Worm (Caenorhabditis elegans) whole organism, late embryonic: ENCODE results near the gene F39F10.4.
"Not testable (repeated sequence)": the region's sequence is repeated elsewhere in the genome, so short reads cannot be mapped to it uniquely, and the experiment has no call there.

ENCODE experiments used
- C08G9.2 ChIP-seq: sonication (generic microtip); optimal IDR thresholded peaks from 2 replicates; lab custom pipeline; 2016; ENCODE audit warnings: mild to moderate bottlenecking, missing genetic modification characterization, moderate library complexity, missing compliant biosample characterization
- F13H6.1 ChIP-seq: sonication (generic microtip); optimal IDR thresholded peaks from 2 replicates; lab custom pipeline; 2016; ENCODE audit warnings: missing genetic modification characterization, missing compliant biosample characterization
- K09A11.1 ChIP-seq: sonication (generic microtip); optimal IDR thresholded peaks from 2 replicates; lab custom pipeline; 2017; ENCODE audit warnings: antibody characterized with exemption, mild to moderate bottlenecking, missing genetic modification characterization, missing compliant biosample characterization; ENCODE audit not compliant: insufficient read depth
- T23F11.4 ChIP-seq: fragments of 200-800 bp; sonication (Bioruptor generic); optimal IDR thresholded peaks from 2 replicates; lab custom pipeline; 2018; ENCODE audit warnings: mild to moderate bottlenecking, missing genetic modification characterization, missing compliant biosample characterization
- Y22D7AL.16 ChIP-seq: sonication (generic microtip); optimal IDR thresholded peaks from 2 replicates; lab custom pipeline; 2016; ENCODE audit warnings: missing genetic modification characterization, missing compliant biosample characterization
- ahr-1 ChIP-seq: sonication (generic microtip); optimal IDR thresholded peaks from 2 replicates; lab custom pipeline; 2016; ENCODE audit warnings: missing genetic modification characterization, missing compliant biosample characterization
- ceh-18 ChIP-seq: sonication (generic microtip); optimal IDR thresholded peaks from 2 replicates; lab custom pipeline; 2016; ENCODE audit warnings: missing genetic modification characterization, missing compliant biosample characterization
- ceh-19 ChIP-seq: fragments of 200-800 bp; sonication (Bioruptor generic); optimal IDR thresholded peaks from 2 replicates; lab custom pipeline; 2018; ENCODE audit warnings: mild to moderate bottlenecking, missing genetic modification characterization, missing compliant biosample characterization
- ceh-22 ChIP-seq: sonication (generic microtip); optimal IDR thresholded peaks from 2 replicates; lab custom pipeline; 2017; ENCODE audit warnings: missing biosample characterization, missing genetic modification characterization
- ceh-24 ChIP-seq: sonication (generic microtip); optimal IDR thresholded peaks from 2 replicates; lab custom pipeline; 2016; ENCODE audit warnings: mild to moderate bottlenecking, missing genetic modification characterization, missing compliant biosample characterization
- ceh-31 ChIP-seq: sonication (generic microtip); optimal IDR thresholded peaks from 2 replicates; lab custom pipeline; 2016; ENCODE audit warnings: missing genetic modification characterization, missing compliant biosample characterization
- ceh-34 ChIP-seq: sonication (generic microtip); optimal IDR thresholded peaks from 2 replicates; lab custom pipeline; 2016; ENCODE audit warnings: mild to moderate bottlenecking, missing genetic modification characterization, missing compliant biosample characterization
- ceh-6 ChIP-seq: fragments of 200-800 bp; sonication (Bioruptor generic); optimal IDR thresholded peaks from 2 replicates; lab custom pipeline; 2018; ENCODE audit warnings: mild to moderate bottlenecking, missing genetic modification characterization, missing compliant biosample characterization
- ceh-9 ChIP-seq: sonication (generic microtip); optimal IDR thresholded peaks from 2 replicates; lab custom pipeline; 2016; ENCODE audit warnings: mild to moderate bottlenecking, missing genetic modification characterization, inconsistent platforms, missing compliant biosample characterization
- dve-1 ChIP-seq: sonication (generic microtip); optimal IDR thresholded peaks from 2 replicates; lab custom pipeline; 2017; ENCODE audit warnings: antibody characterized with exemption, mild to moderate bottlenecking, missing genetic modification characterization, missing compliant biosample characterization
- elt-2 ChIP-seq: sonication (generic microtip); optimal IDR thresholded peaks from 2 replicates; lab custom pipeline; 2016; ENCODE audit warnings: missing genetic modification reagents, missing genetic modification characterization, missing compliant biosample characterization
- fkh-10 ChIP-seq: fragments of 150-350 bp; optimal IDR thresholded peaks from 2 replicates; lab custom pipeline; 2014; ENCODE audit warnings: missing biosample characterization, missing genetic modification reagents, missing genetic modification characterization
- fkh-6 ChIP-seq: sonication (generic microtip); optimal IDR thresholded peaks from 2 replicates; lab custom pipeline; 2016; ENCODE audit warnings: missing genetic modification characterization, missing compliant biosample characterization
- hlh-15 ChIP-seq: sonication (generic microtip); optimal IDR thresholded peaks from 2 replicates; lab custom pipeline; 2016; ENCODE audit warnings: missing genetic modification characterization, missing compliant biosample characterization
- hlh-30 ChIP-seq: sonication (generic microtip); optimal IDR thresholded peaks from 2 replicates; lab custom pipeline; 2017; ENCODE audit warnings: antibody characterized with exemption, missing genetic modification characterization, missing compliant biosample characterization; ENCODE audit not compliant: insufficient read depth
- hlh-8 ChIP-seq: sonication (generic microtip); optimal IDR thresholded peaks from 2 replicates; lab custom pipeline; 2016; ENCODE audit warnings: missing genotype, missing genetic modification characterization, missing compliant biosample characterization
- mec-3 ChIP-seq: sonication (generic microtip); optimal IDR thresholded peaks from 2 replicates; lab custom pipeline; 2016; ENCODE audit warnings: borderline replicate concordance, missing genetic modification characterization, missing compliant biosample characterization
- nhr-11 ChIP-seq: fragments of 150-350 bp; optimal IDR thresholded peaks from 2 replicates; lab custom pipeline; 2014; ENCODE audit warnings: missing biosample characterization, missing genetic modification characterization
- npax-4 ChIP-seq: sonication (generic microtip); optimal IDR thresholded peaks from 2 replicates; lab custom pipeline; 2016; ENCODE audit warnings: missing genetic modification characterization, missing compliant biosample characterization
- pag-3 ChIP-seq: sonication (generic microtip); optimal IDR thresholded peaks from 2 replicates; lab custom pipeline; 2016; ENCODE audit warnings: missing compliant biosample characterization, missing genetic modification characterization, borderline replicate concordance
- pat-9 ChIP-seq: fragments of 200-800 bp; sonication (Bioruptor generic); optimal IDR thresholded peaks from 2 replicates; lab custom pipeline; 2018; ENCODE audit warnings: mild to moderate bottlenecking, missing genetic modification characterization, moderate library complexity, missing compliant biosample characterization
- pax-1 ChIP-seq: fragments of 150-350 bp; optimal IDR thresholded peaks from 2 replicates; lab custom pipeline; 2014; ENCODE audit warnings: missing biosample characterization, missing genetic modification characterization
- pha-2 ChIP-seq: sonication (generic microtip); optimal IDR thresholded peaks from 2 replicates; lab custom pipeline; 2017; ENCODE audit warnings: mild to moderate bottlenecking, missing genetic modification characterization, missing compliant biosample characterization
- pha-4 ChIP-seq: fragments of 150-350 bp; optimal IDR thresholded peaks from 2 replicates; lab custom pipeline; 2018; ENCODE audit warnings: missing biosample characterization, missing genetic modification reagents, missing genetic modification characterization
- pqm-1 ChIP-seq: sonication (generic microtip); optimal IDR thresholded peaks from 2 replicates; lab custom pipeline; 2016; ENCODE audit warnings: missing genetic modification characterization, missing compliant biosample characterization
- ref-2 ChIP-seq: sonication (generic microtip); optimal IDR thresholded peaks from 2 replicates; lab custom pipeline; 2016; ENCODE audit warnings: missing genetic modification characterization, missing compliant biosample characterization
- rnt-1 ChIP-seq: sonication (generic microtip); optimal IDR thresholded peaks from 2 replicates; lab custom pipeline; 2016; ENCODE audit warnings: missing genetic modification characterization, missing compliant biosample characterization
- sox-2 ChIP-seq: fragments of 200-800 bp; sonication (Bioruptor generic); IDR thresholded peaks from 2 replicates; pipeline ENCODE4 v1.3.6; 2022; ENCODE audit warnings: missing genetic modification reagents, missing genetic modification characterization, missing compliant biosample characterization
- tbx-2 ChIP-seq: sonication (generic microtip); optimal IDR thresholded peaks from 2 replicates; lab custom pipeline; 2016; ENCODE audit warnings: missing genetic modification characterization, missing compliant biosample characterization
- tbx-7 ChIP-seq: sonication (generic microtip); optimal IDR thresholded peaks from 2 replicates; lab custom pipeline; 2016; ENCODE audit warnings: missing genotype, missing genetic modification characterization, missing compliant biosample characterization
- unc-42 ChIP-seq: sonication (generic microtip); optimal IDR thresholded peaks from 2 replicates; lab custom pipeline; 2016; ENCODE audit warnings: missing genotype, missing genetic modification characterization, missing compliant biosample characterization
- unc-55 ChIP-seq: sonication (generic microtip); optimal IDR thresholded peaks from 2 replicates; lab custom pipeline; 2017; ENCODE audit warnings: missing biosample characterization, missing genetic modification reagents, missing genetic modification characterization
- ztf-16 ChIP-seq: sonication (generic microtip); optimal IDR thresholded peaks from 2 replicates; lab custom pipeline; 2017; ENCODE audit warnings: missing genetic modification characterization, missing compliant biosample characterization

The F39F10.4 gene

DNA sequence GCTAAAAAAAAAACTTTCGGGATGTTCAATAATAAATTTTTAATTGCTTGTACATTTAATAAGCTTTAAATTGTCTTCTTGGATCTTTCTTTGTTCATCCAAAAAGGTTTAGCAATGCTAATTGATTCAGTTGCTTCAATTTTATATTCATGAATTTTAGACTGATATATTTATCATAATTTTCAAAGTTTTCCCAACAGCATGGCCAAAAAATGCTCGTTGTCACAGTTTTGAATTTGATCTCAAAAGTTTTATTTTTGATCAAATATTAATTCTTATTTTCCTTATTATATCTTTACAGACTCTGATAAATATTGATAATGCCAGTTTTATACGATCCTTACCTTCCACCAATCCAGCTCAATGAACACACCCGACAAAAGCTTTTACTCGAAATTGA lies 18.0 kb upstream of the F39F10.4 start, which contains the start of gene fbxb-114:
TSS of gene fbxb-114 (plus strand) at position 301 of the 400 bp plus-strand sequence.
- TF ChIP-seq elt-2 (tag; lab: Kevin White, UChicago) (no peak), ceh-9 (tag; lab: Kevin White, UChicago) (no peak), ref-2 (no peak), pha-2 (tag; lab: Kevin White, UChicago) (no peak), pat-9 (tag; lab: Kevin White, UChicago) (no peak), tbx-2 (no peak), sox-2 (GFP tag; lab: Robert Waterston, UW) (no peak), pax-1 (tag; lab: Kevin White, UChicago) (no peak), fkh-6 (tag; lab: Kevin White, UChicago) (no peak), pqm-1 (no peak), ceh-34 (tag; lab: Kevin White, UChicago) (no peak), ceh-22 (tag; lab: Kevin White, UChicago) (no peak), K09A11.1 (tag; lab: Kevin White, UChicago) (no peak), ahr-1 (no peak)

DNA sequence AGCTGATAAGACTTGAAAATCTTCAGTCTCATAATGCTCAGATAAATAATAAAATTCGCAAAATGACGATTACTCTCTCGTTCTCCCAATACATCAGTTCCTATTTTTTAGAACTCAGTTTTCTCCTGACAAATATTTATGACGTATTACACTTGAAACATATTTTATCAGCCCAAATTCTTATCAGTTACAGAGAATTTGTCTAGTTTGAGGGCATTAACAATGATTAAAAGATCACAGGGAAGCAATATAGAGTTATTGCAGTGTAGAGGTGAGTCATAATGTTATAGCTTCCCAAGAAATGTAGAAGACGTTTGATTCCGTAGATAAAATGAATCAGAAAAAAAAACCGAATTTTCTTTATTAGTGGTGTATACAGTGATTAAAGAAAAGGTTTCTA lies 15.9 kb upstream of the F39F10.4 start:
- TF ChIP-seq K09A11.1 (tag; lab: Kevin White, UChicago) (no peak), elt-2 (tag; lab: Kevin White, UChicago) (peak; percentile 74), F13H6.1 (tag; lab: Kevin White, UChicago) (no peak), ztf-16 (no peak)

DNA sequence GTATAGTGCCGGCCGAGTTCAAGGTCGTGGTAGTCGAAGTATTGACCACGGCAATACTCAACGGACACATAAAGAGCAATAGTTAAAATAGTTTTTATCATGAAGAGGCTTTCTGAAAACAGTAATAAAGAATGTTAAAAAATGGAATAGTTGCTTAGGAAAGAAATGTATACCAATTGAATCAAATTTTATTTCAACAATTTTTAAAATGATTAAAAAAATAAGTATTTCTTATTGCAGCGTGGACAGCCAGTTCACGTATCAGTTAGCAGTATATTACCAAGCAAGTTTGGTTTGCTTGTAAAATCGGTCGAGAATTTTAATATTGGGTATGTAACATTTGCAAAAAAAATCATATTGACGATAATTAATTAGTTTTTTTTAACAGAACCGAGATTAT lies 10.2 kb upstream of the F39F10.4 start, which contains the start of gene F39F10.5:
TSS of gene F39F10.5 (minus strand) at position 101 of the 400 bp plus-strand sequence.
- not testable (repeated sequence) for TF ChIP-seq ceh-6 (GFP tag; lab: Kevin White, UChicago); fkh-10 (GFP tag; lab: Kevin White, UChicago); Y22D7AL.16 (tag; lab: Kevin White, UChicago)

DNA sequence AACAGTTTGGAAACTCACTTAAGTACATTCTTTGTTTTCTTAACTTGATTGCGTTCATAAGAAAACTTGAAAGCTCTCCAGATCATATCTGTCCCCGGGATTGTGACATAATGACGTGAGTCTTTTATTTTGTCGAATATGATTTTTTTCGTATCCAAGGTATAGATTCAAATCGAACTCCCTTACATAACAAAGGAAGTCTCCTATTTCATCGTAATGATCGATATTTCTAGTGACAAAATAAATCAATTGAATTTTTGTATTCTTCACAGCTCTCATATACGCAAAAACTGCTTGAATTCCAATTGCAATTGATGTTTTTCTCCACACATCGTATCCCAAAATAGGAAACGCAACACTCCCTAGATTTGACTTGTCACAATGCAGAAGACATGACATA lies 862 bp downstream of the F39F10.4 start:
- TF ChIP-seq ceh-18, result no peak
- no peak for TF ChIP-seq mec-3 (tag; lab: Kevin White, UChicago)
- TF ChIP-seq unc-42, result no peak
- no peak for TF ChIP-seq ceh-24 (tag; lab: Kevin White, UChicago)
- TF ChIP-seq nhr-11 (tag; lab: Kevin White, UChicago), result no peak
- TF ChIP-seq pha-4 (tag; lab: Kevin White, UChicago), result no peak
- TF ChIP-seq hlh-15 (tag; lab: Kevin White, UChicago), result no peak
- no peak for TF ChIP-seq hlh-8 (tag; lab: Kevin White, UChicago)
- TF ChIP-seq dve-1 (tag; lab: Kevin White, UChicago), result no peak
- TF ChIP-seq tbx-7 (tag; lab: Kevin White, UChicago), result no peak

DNA sequence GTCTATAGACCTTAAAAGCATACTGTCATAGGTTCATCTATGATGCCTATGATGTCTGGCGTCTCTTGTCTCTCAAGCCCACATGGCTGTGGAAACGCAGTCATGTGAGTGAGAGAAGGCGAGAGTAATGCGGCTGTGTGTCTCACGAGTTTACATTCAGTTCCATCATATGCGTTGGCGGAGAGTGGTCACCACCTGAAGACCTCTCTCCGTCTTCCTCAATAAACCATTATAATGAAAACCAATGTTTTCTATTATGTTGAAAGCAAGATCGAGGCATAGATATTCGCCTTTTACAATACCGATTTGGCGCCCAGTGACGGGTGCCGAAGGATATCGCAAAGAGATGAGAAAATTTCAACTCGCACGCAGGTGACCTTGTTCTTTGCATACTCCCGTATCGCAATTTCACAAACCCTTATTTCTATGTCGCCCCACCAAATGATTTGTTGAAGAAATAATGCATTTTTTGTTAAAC lies 1.6 kb downstream of the F39F10.4 start:
- peak; percentile 91 for TF ChIP-seq hlh-30
- TF ChIP-seq unc-55 (GFP tag; lab: Kevin White, UChicago), result peak; percentile 34
- peak; percentile 22 for TF ChIP-seq ceh-31 (tag; lab: Kevin White, UChicago)
- peak; percentile 18 for TF ChIP-seq tbx-2

DNA sequence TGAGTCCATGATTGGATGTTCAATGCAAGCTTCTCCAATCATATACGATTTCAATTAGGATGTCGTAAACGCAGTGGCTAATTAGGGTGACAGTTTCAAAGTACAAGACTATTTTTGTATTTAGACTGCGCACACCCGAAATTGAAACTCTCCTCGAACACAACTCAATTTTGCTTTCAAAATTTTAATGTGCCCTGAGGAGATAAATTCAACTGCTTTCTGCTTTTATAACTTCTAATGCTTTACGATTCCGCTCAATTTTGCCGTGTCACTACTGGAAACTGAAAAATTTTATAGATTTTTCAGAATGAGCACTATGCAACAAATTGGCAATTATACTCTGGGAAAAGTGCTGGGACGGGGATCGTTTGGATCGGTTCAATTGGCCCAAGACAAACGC lies 8.9 kb downstream of the F39F10.4 start, which contains the start of gene F39F10.2:
TSS of gene F39F10.2 (plus strand) at position 301 of the 400 bp plus-strand sequence.
- TF ChIP-seq npax-4 (tag; lab: Kevin White, UChicago) (no peak), pag-3 (tag; lab: Kevin White, UChicago) (no peak), hlh-15 (tag; lab: Kevin White, UChicago) (no peak), fkh-6 (tag; lab: Kevin White, UChicago) (no peak), ahr-1 (no peak), tbx-7 (tag; lab: Kevin White, UChicago) (no peak), C08G9.2 (tag; lab: Kevin White, UChicago) (no peak), pha-4 (tag; lab: Kevin White, UChicago) (no peak), rnt-1 (tag; lab: Kevin White, UChicago) (no peak), pat-9 (tag; lab: Kevin White, UChicago) (no peak), ceh-19 (no peak), T23F11.4 (GFP tag; lab: Kevin White, UChicago) (no peak), ztf-16 (no peak)
